Worm (Caenorhabditis elegans) whole organism, young adult: ENCODE measurements around the gene klp-18.

ENCODE experiments used
- B0019.2 ChIP-seq: fragments of 200-800 bp; sonication (Bioruptor generic); conservative IDR thresholded peaks from 2 replicates; pipeline ENCODE4 v1.3.6; 2022; ENCODE audit warnings: missing genetic modification reagents, missing genetic modification characterization, missing compliant biosample characterization
- B0336.3 ChIP-seq: fragments of 200-800 bp; sonication (Bioruptor generic); IDR thresholded peaks from 2 replicates; pipeline ENCODE4 v1.3.6; 2022; ENCODE audit warnings: missing genetic modification characterization, missing compliant biosample characterization
- C06A6.2 ChIP-seq: fragments of 200-800 bp; sonication (Bioruptor generic); conservative IDR thresholded peaks from 2 replicates; pipeline ENCODE4 v1.3.6; 2022; ENCODE audit warnings: missing genetic modification characterization, missing compliant biosample characterization
- F49E8.2 ChIP-seq: sonication (generic microtip); optimal IDR thresholded peaks from 3 replicates; lab custom pipeline; 2017; ENCODE audit warnings: missing genetic modification characterization, mild to moderate bottlenecking, missing compliant biosample characterization, antibody characterized with exemption, moderate library complexity; ENCODE audit not compliant: insufficient read depth
- F52B5.7 ChIP-seq: sonication (generic microtip); optimal IDR thresholded peaks from 2 replicates; lab custom pipeline; 2016; ENCODE audit warnings: mild to moderate bottlenecking, missing genetic modification characterization, missing compliant biosample characterization
- F57A8.1 ChIP-seq: fragments of 200-800 bp; sonication (Bioruptor generic); optimal IDR thresholded peaks from 2 replicates; lab custom pipeline; 2018; ENCODE audit warnings: mild to moderate bottlenecking, missing genetic modification characterization, moderate library complexity, missing compliant biosample characterization
- K11D2.4 ChIP-seq: fragments of 200-800 bp; sonication (Bioruptor generic); IDR thresholded peaks from 2 replicates; pipeline ENCODE4 v1.3.6; 2022; ENCODE audit warnings: missing genetic modification reagents, missing genetic modification characterization, missing compliant biosample characterization
- T26A5.8 ChIP-seq: sonication (generic microtip); optimal IDR thresholded peaks from 2 replicates; lab custom pipeline; 2016; ENCODE audit warnings: missing genetic modification characterization, missing compliant biosample characterization
- Y53F4B.3 ChIP-seq: fragments of 200-800 bp; sonication (Bioruptor generic); IDR thresholded peaks from 2 replicates; pipeline ENCODE4 v1.3.6; 2022; ENCODE audit warnings: missing genetic modification reagents, missing genetic modification characterization, missing compliant biosample characterization
- Y56A3A.18 ChIP-seq: fragments of 200-800 bp; sonication (Bioruptor generic); IDR thresholded peaks from 2 replicates; pipeline ENCODE4 v1.3.6; 2022; ENCODE audit warnings: missing genetic modification reagents, missing genetic modification characterization, missing compliant biosample characterization
- akir-1 ChIP-seq: fragments of 200-800 bp; sonication (Bioruptor generic); optimal IDR thresholded peaks from 2 replicates; lab custom pipeline; 2018; ENCODE audit warnings: mild to moderate bottlenecking, missing genetic modification characterization, moderate library complexity, missing compliant biosample characterization
- aptf-3 ChIP-seq: fragments of 200-800 bp; sonication (Bioruptor generic); IDR thresholded peaks from 2 replicates; pipeline ENCODE4 v1.3.6; 2022; ENCODE audit warnings: missing genetic modification characterization, missing compliant biosample characterization
- attf-3 ChIP-seq: fragments of 200-800 bp; sonication (Bioruptor generic); conservative IDR thresholded peaks from 2 replicates; pipeline ENCODE4 v1.3.6; 2022; ENCODE audit warnings: missing genetic modification reagents, missing genetic modification characterization, missing compliant biosample characterization
- attf-5 ChIP-seq: fragments of 200-800 bp; sonication (Bioruptor generic); optimal IDR thresholded peaks from 2 replicates; lab custom pipeline; 2018; ENCODE audit warnings: mild to moderate bottlenecking, missing genetic modification characterization, missing compliant biosample characterization
- bed-1 ChIP-seq: fragments of 200-800 bp; sonication (Bioruptor generic); IDR thresholded peaks from 2 replicates; pipeline ENCODE4 v1.3.6; 2022; ENCODE audit warnings: missing genetic modification reagents, missing genetic modification characterization, missing compliant biosample characterization
- ceh-79 ChIP-seq: sonication (generic microtip); optimal IDR thresholded peaks from 2 replicates; lab custom pipeline; 2017; ENCODE audit warnings: mild to moderate bottlenecking, missing genetic modification characterization, missing compliant biosample characterization
- ceh-91 ChIP-seq: fragments of 200-800 bp; sonication (Bioruptor generic); IDR thresholded peaks from 2 replicates; pipeline ENCODE4 v1.3.6; 2022; ENCODE audit warnings: missing genetic modification reagents, missing genetic modification characterization, missing compliant biosample characterization
- chd-7 ChIP-seq: sonication (generic microtip); optimal IDR thresholded peaks from 2 replicates; lab custom pipeline; 2016; ENCODE audit warnings: mild to moderate bottlenecking, missing genetic modification characterization, moderate library complexity, missing compliant biosample characterization
- dpl-1 ChIP-seq: fragments of 150-350 bp; optimal IDR thresholded peaks from 2 replicates; lab custom pipeline; 2014; ENCODE audit warnings: missing biosample characterization, missing genetic modification reagents, missing genetic modification characterization
- ekl-4 ChIP-seq: fragments of 200-800 bp; sonication (Bioruptor generic); IDR thresholded peaks from 2 replicates; pipeline ENCODE4 v1.3.6; 2022; ENCODE audit warnings: missing genetic modification reagents, missing genetic modification characterization, missing compliant biosample characterization
- ets-4 ChIP-seq: fragments of 200-800 bp; sonication (Bioruptor generic); optimal IDR thresholded peaks from 2 replicates; lab custom pipeline; 2018; ENCODE audit warnings: mild to moderate bottlenecking, missing genetic modification characterization, missing compliant biosample characterization
- hlh-26 ChIP-seq: fragments of 200-800 bp; sonication (Bioruptor generic); conservative IDR thresholded peaks from 2 replicates; pipeline ENCODE4 v1.3.6; 2022; ENCODE audit warnings: missing genetic modification reagents, missing genetic modification characterization, missing compliant biosample characterization
- hmg-1.2 ChIP-seq: fragments of 200-800 bp; sonication (Bioruptor generic); IDR thresholded peaks from 2 replicates; pipeline ENCODE4 v1.3.6; 2022; ENCODE audit warnings: missing genetic modification reagents, missing genetic modification characterization, missing compliant biosample characterization
- hsf-1 ChIP-seq: fragments of 200-800 bp; sonication (Bioruptor generic); IDR thresholded peaks from 2 replicates; pipeline ENCODE4 v1.3.6; 2022; ENCODE audit warnings: missing genetic modification reagents, missing genetic modification characterization, missing compliant biosample characterization
- let-526 ChIP-seq: fragments of 200-800 bp; sonication (Bioruptor generic); IDR thresholded peaks from 2 replicates; pipeline ENCODE4 v1.3.6; 2022; ENCODE audit warnings: missing genetic modification reagents, missing genetic modification characterization, missing compliant biosample characterization
- let-607 ChIP-seq, 2 experiments: fragments of 200-800 bp in 1 of 2; sonication (Bioruptor generic) in 1 of 2; sonication (generic microtip) in 1 of 2; optimal IDR thresholded peaks; 2 replicates each; lab custom pipeline; 2016 to 2018; ENCODE audit warnings: mild to moderate bottlenecking in 2 of 2, missing compliant biosample characterization in 2 of 2, missing genetic modification characterization in 2 of 2, moderate library complexity in 2 of 2, missing genotype in 1 of 2
- lin-54 ChIP-seq: fragments of 200-800 bp; sonication (Bioruptor generic); optimal IDR thresholded peaks from 2 replicates; lab custom pipeline; 2018; ENCODE audit warnings: mild to moderate bottlenecking, missing genetic modification characterization, missing compliant biosample characterization
- lsl-1 ChIP-seq: fragments of 200-800 bp; sonication (Bioruptor generic); optimal IDR thresholded peaks from 2 replicates; lab custom pipeline; 2018; ENCODE audit warnings: mild to moderate bottlenecking, missing genetic modification characterization, moderate library complexity, missing compliant biosample characterization
- mes-4 ChIP-seq: sonication (generic microtip); optimal IDR thresholded peaks from 2 replicates; lab custom pipeline; 2016; ENCODE audit warnings: missing genotype, missing genetic modification characterization, missing compliant biosample characterization
- nfya-2 ChIP-seq: fragments of 200-800 bp; sonication (Bioruptor generic); IDR thresholded peaks from 2 replicates; pipeline ENCODE4 v1.3.6; 2022; ENCODE audit warnings: missing genetic modification reagents, missing genetic modification characterization, missing compliant biosample characterization
- nhr-27 ChIP-seq: fragments of 200-800 bp; sonication (Bioruptor generic); optimal IDR thresholded peaks from 2 replicates; lab custom pipeline; 2018; ENCODE audit warnings: mild to moderate bottlenecking, missing genetic modification characterization, moderate library complexity, missing compliant biosample characterization
- nhr-90 ChIP-seq: sonication (generic microtip); optimal IDR thresholded peaks from 2 replicates; lab custom pipeline; 2016; ENCODE audit warnings: missing genotype, mild to moderate bottlenecking, missing genetic modification characterization, missing compliant biosample characterization
- rpc-1 ChIP-seq, 2 experiments: fragments of 150-350 bp in 1 of 2; sonication (generic microtip) in 1 of 2; optimal IDR thresholded peaks; 2 replicates each; lab custom pipeline; 2014 to 2018; ENCODE audit warnings: missing biosample characterization in 1 of 2, missing genetic modification characterization in 1 of 2, missing genetic modification reagents in 1 of 2, missing genotype in 1 of 2
- sea-2 ChIP-seq: fragments of 200-800 bp; sonication (Bioruptor generic); IDR thresholded peaks from 2 replicates; pipeline ENCODE4 v1.3.6; 2022; ENCODE audit warnings: missing genetic modification characterization, missing compliant biosample characterization
- snpc-1.3 ChIP-seq: sonication (generic microtip); optimal IDR thresholded peaks from 2 replicates; lab custom pipeline; 2017; ENCODE audit warnings: missing genetic modification characterization, mild to moderate bottlenecking, missing compliant biosample characterization, antibody characterized with exemption, moderate library complexity, missing genotype, missing genetic modification reagents; ENCODE audit not compliant: insufficient read depth
- tbx-9 ChIP-seq: sonication (generic microtip); optimal IDR thresholded peaks from 2 replicates; lab custom pipeline; 2016; ENCODE audit warnings: borderline replicate concordance, missing genetic modification characterization, inconsistent platforms, missing compliant biosample characterization
- zim-3 ChIP-seq: sonication (generic microtip); optimal IDR thresholded peaks from 2 replicates; lab custom pipeline; 2017; ENCODE audit warnings: mild to moderate bottlenecking, missing genetic modification characterization, moderate library complexity, missing compliant biosample characterization
- ztf-22 ChIP-seq: fragments of 200-800 bp; sonication (Bioruptor generic); optimal IDR thresholded peaks from 2 replicates; lab custom pipeline; 2018; ENCODE audit warnings: mild to moderate bottlenecking, missing genetic modification characterization, moderate library complexity, missing compliant biosample characterization

Gene klp-18

DNA sequence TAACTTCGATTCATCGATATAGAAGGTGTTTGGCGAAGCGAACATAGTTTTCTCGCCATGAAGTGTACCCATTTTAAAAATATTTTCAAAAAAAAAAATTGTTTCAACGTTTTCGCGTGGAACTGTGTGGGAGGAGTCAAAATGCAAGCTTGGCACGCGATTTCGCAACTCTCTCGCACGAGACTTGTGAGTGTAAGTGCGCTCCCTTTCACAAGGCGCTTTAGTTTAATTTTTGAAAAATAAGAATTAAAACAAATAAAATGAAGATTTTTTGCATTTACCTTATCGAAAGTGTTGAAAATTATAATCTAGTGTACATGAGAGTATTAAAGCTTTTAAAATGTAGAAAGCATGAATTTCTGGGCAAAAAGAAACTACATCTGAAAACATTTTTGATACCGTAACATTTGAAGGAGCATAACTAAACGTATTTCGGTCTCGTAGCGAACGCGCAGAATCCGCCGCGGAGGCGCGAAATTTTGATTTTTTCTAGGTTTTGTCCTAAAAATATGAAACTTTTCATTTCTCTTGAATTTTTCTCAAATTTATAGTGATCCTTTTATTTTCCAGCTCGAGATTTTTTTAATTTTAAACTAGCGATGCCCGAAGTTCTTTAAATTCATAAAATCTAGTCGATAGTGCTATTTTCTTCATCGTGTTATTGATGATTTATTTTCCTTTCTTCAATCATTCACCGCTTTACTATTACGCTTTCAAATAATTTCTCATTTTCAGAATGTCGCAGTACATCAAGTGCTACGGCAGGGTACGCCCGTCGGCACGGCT, at the start of gene klp-18, which contains the start of gene cogc-2 (continued):
- TF ChIP-seq hlh-26, result no peak
- TF ChIP-seq F57A8.1, result no peak
- peak; percentile 10 for TF ChIP-seq chd-7 (tag; lab: Kevin White, UChicago)
- TF ChIP-seq F49E8.2 (tag; lab: Kevin White, UChicago), result peak; percentile 57
- peak; percentile 45 for TF ChIP-seq snpc-1.3 (tag; lab: Kevin White, UChicago)
- TF ChIP-seq hsf-1 (GFP tag; lab: Robert Waterston, UW), result peak; percentile 89
- TF ChIP-seq B0336.3, result peak; percentile 88
- TF ChIP-seq ekl-4 (GFP tag; lab: Robert Waterston, UW), result peak; percentile 88
- TF ChIP-seq ets-4 (GFP tag; lab: Kevin White, UChicago), result no peak
- no peak for TF ChIP-seq zim-3 (tag; lab: Kevin White, UChicago)
- TF ChIP-seq lsl-1 (GFP tag; lab: Kevin White, UChicago), result peak; percentile 99
- TF ChIP-seq rpc-1 (optimal IDR thresholded peaks at IDR 0.05; lab: Kevin White, UChicago), result peak; percentile 35
- TF ChIP-seq rpc-1 (tag; optimal IDR thresholded peaks at IDR 0.05; lab: Kevin White, UChicago), result no peak
- TF ChIP-seq F52B5.7 (tag; lab: Kevin White, UChicago), result no peak
- TF ChIP-seq mes-4 (tag; lab: Kevin White, UChicago), result no peak
- no peak for TF ChIP-seq T26A5.8 (tag; lab: Kevin White, UChicago)
- peak; percentile 84 for TF ChIP-seq dpl-1 (GFP tag; lab: Kevin White, UChicago)
- peak; percentile 84 for TF ChIP-seq attf-5 (GFP tag; lab: Kevin White, UChicago)
- TF ChIP-seq ceh-91, result peak; percentile 99
- TF ChIP-seq let-607 (tag; optimal IDR thresholded peaks at IDR 0.05; lab: Kevin White, UChicago), result peak; percentile 69 to 79
- TF ChIP-seq bed-1, result no peak
- peak; percentile 52 for TF ChIP-seq hmg-1.2 (GFP tag; lab: Robert Waterston, UW)
- TF ChIP-seq C06A6.2 (GFP tag; lab: Robert Waterston, UW), result 0 out of 2 replicates have a peak, but pooled peaks have one; percentile 47
- TF ChIP-seq akir-1 (GFP tag; lab: Kevin White, UChicago), result no peak
- TF ChIP-seq ceh-79 (tag; lab: Kevin White, UChicago), result no peak
- no peak for TF ChIP-seq nfya-2
- peak; percentile 85 for TF ChIP-seq lin-54
- no peak for TF ChIP-seq aptf-3 (GFP tag; lab: Robert Waterston, UW)
- TF ChIP-seq ztf-22, result no peak
- TF ChIP-seq nhr-27 (tag; lab: Kevin White, UChicago), result no peak
- TF ChIP-seq let-526 (GFP tag; lab: Robert Waterston, UW), result no peak
- TF ChIP-seq B0019.2 (GFP tag; lab: Robert Waterston, UW), result peak; percentile 86
- TF ChIP-seq Y53F4B.3 (GFP tag; lab: Robert Waterston, UW), result peak; percentile 78

DNA sequence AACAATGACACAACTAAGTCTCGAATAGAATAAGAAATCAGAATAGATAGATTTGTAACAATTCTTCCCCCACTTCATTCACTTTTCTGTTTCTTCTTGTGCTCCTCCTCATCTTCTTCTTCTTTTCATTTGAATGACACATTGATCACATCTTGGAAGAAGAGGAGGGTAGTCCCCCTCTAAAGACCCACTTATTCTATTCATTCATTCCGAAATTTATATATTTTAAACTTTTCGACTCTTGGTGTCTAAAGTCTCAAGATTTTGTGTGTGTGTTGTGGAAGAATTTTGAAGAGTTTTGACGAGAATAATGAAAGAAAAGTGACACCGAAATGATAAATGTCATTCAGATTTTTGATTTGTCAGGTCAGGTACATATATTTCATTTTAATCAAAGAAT, 48.9 kb upstream of the klp-18 start:
- TF ChIP-seq attf-5 (GFP tag; lab: Kevin White, UChicago) (no peak), sea-2 (GFP tag; lab: Robert Waterston, UW) (no peak), hsf-1 (GFP tag; lab: Robert Waterston, UW) (no peak), akir-1 (GFP tag; lab: Kevin White, UChicago) (no peak), K11D2.4 (no peak), tbx-9 (no peak), Y56A3A.18 (GFP tag; lab: Robert Waterston, UW) (no peak), attf-3 (GFP tag; lab: Robert Waterston, UW) (no peak), nhr-90 (tag; lab: Kevin White, UChicago) (no peak)
